Fruit fly (Drosophila melanogaster) whole organism, embryonic: ENCODE data around the gene Stat92E.

Source experiments
- CG10431 ChIP-seq: fragments of 200-800 bp; sonication (Bioruptor generic); optimal IDR thresholded peaks from 3 replicates; lab custom pipeline; 2018; ENCODE audit warnings: missing biosample characterization, mild to moderate bottlenecking, missing genetic modification characterization
- CG17612 ChIP-seq: fragments of 200-800 bp; sonication (Bioruptor generic); IDR thresholded peaks from 2 replicates; pipeline ENCODE4 v1.3.6; 2022; ENCODE audit warnings: missing biosample characterization, missing genetic modification characterization
- CG2129 ChIP-seq: fragments of 200-800 bp; sonication (Bioruptor generic); IDR thresholded peaks from 2 replicates; pipeline ENCODE4 v1.3.6; 2022; ENCODE audit warnings: missing biosample characterization, missing genetic modification characterization; ENCODE audit not compliant: partially characterized antibody
- CG6689 ChIP-seq: fragments of 200-800 bp; sonication (Bioruptor generic); IDR thresholded peaks from 2 replicates; pipeline ENCODE4 v1.3.6; 2022; ENCODE audit warnings: missing biosample characterization, missing genetic modification characterization
- CG8944 ChIP-seq: fragments of 200-800 bp; sonication (Bioruptor generic); optimal IDR thresholded peaks from 3 replicates; lab custom pipeline; 2016; ENCODE audit warnings: missing biosample characterization, missing genetic modification characterization
- CoRest ChIP-seq: fragments of 200-800 bp; sonication (Bioruptor generic); optimal IDR thresholded peaks from 3 replicates; lab custom pipeline; 2018; ENCODE audit warnings: missing biosample characterization, mild to moderate bottlenecking, missing genetic modification characterization, moderate library complexity
- Dip2 ChIP-seq: fragments of 200-800 bp; sonication (Bioruptor generic); IDR thresholded peaks from 2 replicates; pipeline ENCODE4 v1.3.6; 2022; ENCODE audit warnings: missing biosample characterization, missing genetic modification characterization
- NFAT ChIP-seq: fragments of 200-800 bp; sonication (Bioruptor generic); IDR thresholded peaks from 2 replicates; pipeline ENCODE4 v1.3.6; 2022; ENCODE audit warnings: missing biosample characterization, missing genetic modification characterization
- ab ChIP-seq: fragments of 200-800 bp; sonication (Bioruptor generic); optimal IDR thresholded peaks from 2 replicates; lab custom pipeline; 2016; ENCODE audit warnings: missing biosample characterization, missing genetic modification characterization
- gsb ChIP-seq: fragments of 200-800 bp; sonication (Bioruptor generic); IDR thresholded peaks from 2 replicates; pipeline ENCODE4 v1.3.6; 2022; ENCODE audit warnings: missing biosample characterization, missing genetic modification characterization
- gsb-n ChIP-seq: fragments of 200-800 bp; sonication (Bioruptor generic); optimal IDR thresholded peaks from 3 replicates; lab custom pipeline; 2018; ENCODE audit warnings: missing biosample characterization, mild to moderate bottlenecking, missing genetic modification characterization
- inv ChIP-seq: fragments of 200-800 bp; sonication (Bioruptor generic); IDR thresholded peaks from 2 replicates; pipeline ENCODE4 v1.3.6; 2022; ENCODE audit warnings: missing biosample characterization, missing genetic modification characterization; ENCODE audit not compliant: partially characterized antibody
- scrt ChIP-seq: fragments of 200-800 bp; sonication (Bioruptor generic); optimal IDR thresholded peaks from 2 replicates; lab custom pipeline; 2018; ENCODE audit warnings: missing biosample characterization, mild to moderate bottlenecking, missing genetic modification characterization, moderate library complexity

DNA sequence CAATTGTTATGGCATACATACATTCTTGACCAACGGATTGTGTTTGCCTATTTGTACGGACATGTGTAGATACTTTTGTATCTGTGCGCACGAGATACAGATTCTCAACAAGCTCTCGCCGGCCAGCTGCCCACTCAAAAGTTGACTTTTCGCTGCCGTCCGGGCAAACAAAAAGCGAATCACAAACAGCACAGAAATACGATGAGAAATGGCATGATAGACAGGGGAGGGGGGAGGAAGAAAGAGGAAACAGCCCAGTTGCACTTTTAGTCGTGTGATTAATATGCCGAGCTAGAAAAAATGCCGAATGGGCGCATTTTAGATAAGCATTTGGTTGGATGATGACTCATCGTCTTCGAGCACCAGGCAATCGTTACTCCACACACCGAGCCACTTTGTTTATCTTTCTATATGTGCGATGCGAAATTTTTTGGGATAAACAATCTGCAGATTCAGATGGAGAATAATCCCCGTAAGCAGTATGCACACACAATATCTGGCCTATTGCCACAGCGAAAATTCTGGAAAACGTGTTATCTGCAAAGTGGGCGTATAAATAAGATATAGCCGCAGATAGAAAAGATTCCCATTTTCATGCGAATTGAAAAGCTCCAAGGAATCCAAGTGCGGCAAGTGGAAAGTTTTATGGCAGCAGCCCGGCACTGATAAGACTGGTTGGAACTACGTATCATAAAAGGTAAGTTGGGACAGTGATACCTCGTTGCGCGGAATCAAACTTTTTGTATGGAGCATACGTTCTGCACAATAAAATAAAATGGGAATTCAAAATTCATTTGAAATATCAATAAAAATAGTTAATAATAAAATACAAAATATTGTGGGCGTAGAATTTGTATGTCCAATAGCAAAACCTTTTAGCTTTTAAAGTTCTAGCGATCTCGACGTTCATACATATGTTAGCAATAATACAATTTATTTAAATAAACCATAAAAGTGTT, 5.2 kb downstream of the Stat92E start:
- TF ChIP-seq ab: no peak
- no peak for TF ChIP-seq CG8944
- TF ChIP-seq scrt (GFP tag; lab: Kevin White, UChicago): no peak
- TF ChIP-seq gsb (GFP tag; lab: Robert Waterston, UW): no peak
- TF ChIP-seq inv (GFP tag; lab: Robert Waterston, UW): no peak
- TF ChIP-seq CG17612 (GFP tag; lab: Robert Waterston, UW): no peak
- no peak for TF ChIP-seq gsb-n
- TF ChIP-seq NFAT (GFP tag; lab: Robert Waterston, UW): no peak
- TF ChIP-seq Dip2 (GFP tag; lab: Robert Waterston, UW): no peak
- TF ChIP-seq CG2129 (GFP tag; lab: Robert Waterston, UW): no peak
- TF ChIP-seq CG10431: no peak
- no peak for TF ChIP-seq CoRest
- no peak for TF ChIP-seq CG6689
